Fruit fly (Drosophila melanogaster) whole organism, embryonic: ENCODE results near the gene Plzf.
A peak's percentile ranks its signal among the peaks of the same experiment; 100 is the strongest.

Experiments used
- ATbp ChIP-seq: fragments of 200-800 bp; sonication (Bioruptor generic); optimal IDR thresholded peaks from 2 replicates; lab custom pipeline; 2017; ENCODE audit warnings: missing biosample characterization, mild to moderate bottlenecking, missing genetic modification characterization, missing genetic modification reagents
- Abd-B ChIP-seq: fragments of 200-800 bp; sonication (Bioruptor generic); optimal IDR thresholded peaks from 2 replicates; lab custom pipeline; 2018; ENCODE audit warnings: missing biosample characterization, mild to moderate bottlenecking, missing genetic modification characterization, moderate library complexity
- B-H2 ChIP-seq: fragments of 200-800 bp; sonication (Bioruptor generic); optimal IDR thresholded peaks from 2 replicates; lab custom pipeline; 2018; ENCODE audit warnings: missing biosample characterization, mild to moderate bottlenecking, missing genetic modification characterization
- Blimp-1 ChIP-seq: fragments of 200-800 bp; sonication (Bioruptor generic); optimal IDR thresholded peaks from 3 replicates; lab custom pipeline; 2018; ENCODE audit warnings: missing biosample characterization, missing genetic modification characterization, mild to moderate bottlenecking, moderate library complexity, missing genetic modification reagents
- CG10543 ChIP-seq: fragments of 200-800 bp; sonication (Bioruptor generic); optimal IDR thresholded peaks from 3 replicates; lab custom pipeline; 2017; ENCODE audit warnings: missing biosample characterization, mild to moderate bottlenecking, missing genetic modification characterization, moderate library complexity
- CG12299 ChIP-seq: fragments of 200-800 bp; sonication (Bioruptor generic); optimal IDR thresholded peaks from 2 replicates; lab custom pipeline; 2018; ENCODE audit warnings: missing biosample characterization, mild to moderate bottlenecking, missing genetic modification characterization
- CG13894 ChIP-seq: fragments of 200-800 bp; sonication (Bioruptor generic); optimal IDR thresholded peaks from 3 replicates; lab custom pipeline; 2018; ENCODE audit warnings: missing biosample characterization, mild to moderate bottlenecking, missing genetic modification characterization, moderate library complexity
- CG15269 ChIP-seq: fragments of 200-800 bp; sonication (Bioruptor generic); optimal IDR thresholded peaks from 2 replicates; lab custom pipeline; 2018; ENCODE audit warnings: missing biosample characterization, mild to moderate bottlenecking, missing genetic modification characterization, moderate library complexity
- CG15601 ChIP-seq: fragments of 200-800 bp; sonication (Bioruptor generic); optimal IDR thresholded peaks from 3 replicates; lab custom pipeline; 2019; ENCODE audit warnings: missing biosample characterization, mild to moderate bottlenecking, missing genetic modification characterization, moderate library complexity
- CG1832 ChIP-seq: fragments of 200-800 bp; sonication (Bioruptor generic); optimal IDR thresholded peaks from 2 replicates; lab custom pipeline; 2017; ENCODE audit warnings: missing biosample characterization, mild to moderate bottlenecking, missing genetic modification characterization, inconsistent platforms
- CG18599 ChIP-seq: fragments of 200-800 bp; sonication (Bioruptor generic); optimal IDR thresholded peaks from 3 replicates; lab custom pipeline; 2017; ENCODE audit warnings: missing biosample characterization, missing genetic modification characterization, mild to moderate bottlenecking, moderate library complexity, missing genetic modification reagents
- CG31365 ChIP-seq: fragments of 200-800 bp; sonication (Bioruptor generic); optimal IDR thresholded peaks from 2 replicates; lab custom pipeline; 2018; ENCODE audit warnings: missing biosample characterization, mild to moderate bottlenecking, missing genetic modification characterization
- CG7987 ChIP-seq: fragments of 200-800 bp; sonication (Bioruptor generic); optimal IDR thresholded peaks from 2 replicates; lab custom pipeline; 2018; ENCODE audit warnings: missing biosample characterization, mild to moderate bottlenecking, missing genetic modification characterization, moderate library complexity
- CG8290 ChIP-seq, 3 experiments: fragments of 200-800 bp; sonication (Bioruptor generic); optimal IDR thresholded peaks; 2 replicates each; lab custom pipeline; 2016 to 2019; ENCODE audit warnings: missing biosample characterization in 3 of 3, missing genetic modification characterization in 3 of 3, mild to moderate bottlenecking in 2 of 3, moderate library complexity in 1 of 3
- CG8359 ChIP-seq: fragments of 200-800 bp; sonication (Bioruptor generic); optimal IDR thresholded peaks from 2 replicates; lab custom pipeline; 2017; ENCODE audit warnings: missing biosample characterization, mild to moderate bottlenecking, missing genetic modification characterization, borderline replicate concordance
- CrebB ChIP-seq: fragments of 200-800 bp; sonication (Bioruptor generic); optimal IDR thresholded peaks from 3 replicates; lab custom pipeline; 2018; ENCODE audit warnings: missing biosample characterization, mild to moderate bottlenecking, missing genetic modification characterization
- Deaf1 ChIP-seq: fragments of 200-800 bp; optimal IDR thresholded peaks from 3 replicates; lab custom pipeline; 2019; ENCODE audit warnings: missing biosample characterization, mild to moderate bottlenecking, missing genetic modification characterization, moderate library complexity
- Doc3 ChIP-seq: fragments of 200-800 bp; sonication (Bioruptor generic); IDR thresholded peaks from 3 replicates; pipeline ENCODE4 v1.3.6; 2022; ENCODE audit warnings: missing biosample characterization, missing genetic modification characterization; ENCODE audit not compliant: partially characterized antibody
- Dp ChIP-seq: fragments of 200-800 bp; sonication (Bioruptor generic); optimal IDR thresholded peaks from 2 replicates; lab custom pipeline; 2018; ENCODE audit warnings: missing biosample characterization, mild to moderate bottlenecking, missing genetic modification characterization, moderate library complexity
- H2.0 ChIP-seq: fragments of 200-800 bp; sonication (Bioruptor generic); IDR thresholded peaks from 2 replicates; pipeline ENCODE4 v1.3.6; 2022; ENCODE audit warnings: missing biosample characterization, missing genetic modification characterization
- HLHmδ ChIP-seq: fragments of 200-800 bp; sonication (Bioruptor generic); optimal IDR thresholded peaks from 2 replicates; lab custom pipeline; 2018; ENCODE audit warnings: missing biosample characterization, mild to moderate bottlenecking, missing genetic modification characterization, moderate library complexity
- HmgZ ChIP-seq: fragments of 200-800 bp; sonication (Bioruptor generic); optimal IDR thresholded peaks from 2 replicates; lab custom pipeline; 2018; ENCODE audit warnings: missing biosample characterization, mild to moderate bottlenecking, missing genetic modification characterization
- Hr39 ChIP-seq: fragments of >200 bp; optimal IDR thresholded peaks from 2 replicates; lab custom pipeline; 2017
- Med ChIP-seq: fragments of 200-800 bp; sonication (Bioruptor generic); peaks from one replicate; lab custom pipeline; 2016; ENCODE audit warnings: missing biosample characterization, missing genetic modification characterization, mild to moderate bottlenecking, inconsistent platforms, moderate library complexity
- Meics ChIP-seq: fragments of 200-800 bp; sonication (Bioruptor generic); optimal IDR thresholded peaks from 2 replicates; lab custom pipeline; 2017; ENCODE audit warnings: missing biosample characterization, mild to moderate bottlenecking, missing genetic modification characterization
- Nf-YB ChIP-seq: fragments of 200-800 bp; sonication (Bioruptor generic); optimal IDR thresholded peaks from 3 replicates; lab custom pipeline; 2019; ENCODE audit warnings: missing biosample characterization, mild to moderate bottlenecking, missing genetic modification characterization, moderate library complexity
- NfI ChIP-seq: fragments of 200-800 bp; sonication (Bioruptor generic); optimal IDR thresholded peaks from 3 replicates; lab custom pipeline; 2018; ENCODE audit warnings: missing biosample characterization, mild to moderate bottlenecking, missing genetic modification characterization, moderate library complexity
- Stat92E ChIP-seq, 3 experiments: fragments of >200 bp in 2 of 3; fragments of 200-800 bp in 1 of 3; sonication (Bioruptor generic) in 1 of 3; optimal IDR thresholded peaks; 2 replicates each; lab custom pipeline; 2017 to 2019; ENCODE audit warnings: missing biosample characterization in 3 of 3, missing genetic modification characterization in 3 of 3, mild to moderate bottlenecking in 1 of 3, moderate library complexity in 1 of 3
- Vsx1 ChIP-seq: fragments of 200-800 bp; sonication (Bioruptor generic); optimal IDR thresholded peaks from 2 replicates; lab custom pipeline; 2017; ENCODE audit warnings: missing biosample characterization, mild to moderate bottlenecking, missing genetic modification characterization, missing genetic modification reagents
- abd-A ChIP-seq: fragments of 200-800 bp; sonication (Bioruptor generic); optimal IDR thresholded peaks from 3 replicates; lab custom pipeline; 2019; ENCODE audit warnings: missing biosample characterization, mild to moderate bottlenecking, missing genetic modification characterization, moderate library complexity
- bab2 ChIP-seq: fragments of 200-800 bp; sonication (Bioruptor generic); optimal IDR thresholded peaks from 2 replicates; lab custom pipeline; 2016; ENCODE audit warnings: missing biosample characterization, missing genetic modification characterization
- cwo ChIP-seq: fragments of 200-800 bp; sonication (Bioruptor generic); optimal IDR thresholded peaks from 3 replicates; lab custom pipeline; 2017; ENCODE audit warnings: missing biosample characterization, missing genetic modification characterization, mild to moderate bottlenecking, moderate library complexity, missing genetic modification reagents
- dimm ChIP-seq: fragments of 200-800 bp; sonication (Bioruptor generic); IDR thresholded peaks from 2 replicates; pipeline ENCODE4 v1.3.6; 2022; ENCODE audit warnings: missing biosample characterization, missing genetic modification characterization
- her ChIP-seq: fragments of 200-800 bp; sonication (Bioruptor generic); optimal IDR thresholded peaks from 2 replicates; lab custom pipeline; 2016; ENCODE audit warnings: missing biosample characterization, missing genetic modification characterization
- kni ChIP-seq: fragments of 200-800 bp; sonication (Bioruptor generic); optimal IDR thresholded peaks from 3 replicates; lab custom pipeline; 2017; ENCODE audit warnings: mild to moderate bottlenecking, missing biosample characterization, missing genetic modification reagents, missing genetic modification characterization
- lab ChIP-seq: fragments of 200-800 bp; sonication (Bioruptor generic); optimal IDR thresholded peaks from 3 replicates; lab custom pipeline; 2017; ENCODE audit warnings: missing biosample characterization, missing genetic modification characterization, mild to moderate bottlenecking, moderate library complexity, missing genetic modification reagents
- org-1 ChIP-seq: fragments of 200-800 bp; sonication (Bioruptor generic); optimal IDR thresholded peaks from 2 replicates; lab custom pipeline; 2017; ENCODE audit warnings: missing biosample characterization, missing genetic modification characterization
- pb ChIP-seq: fragments of 200-800 bp; sonication (Bioruptor generic); optimal IDR thresholded peaks from 3 replicates; lab custom pipeline; 2016; ENCODE audit warnings: missing biosample characterization, missing genetic modification characterization
- pnt ChIP-seq: fragments of 200-800 bp; sonication (Bioruptor generic); optimal IDR thresholded peaks from 3 replicates; lab custom pipeline; 2016; ENCODE audit warnings: missing biosample characterization, missing genetic modification characterization
- pros ChIP-seq: fragments of 200-800 bp; sonication (Bioruptor generic); optimal IDR thresholded peaks from 3 replicates; lab custom pipeline; 2019; ENCODE audit warnings: missing biosample characterization, mild to moderate bottlenecking, missing genetic modification characterization, moderate library complexity
- row ChIP-seq: fragments of 200-800 bp; sonication (Bioruptor generic); IDR thresholded peaks from 3 replicates; pipeline ENCODE4 v1.3.6; 2022; ENCODE audit warnings: missing biosample characterization, missing genetic modification characterization
- sug ChIP-seq: fragments of 200-800 bp; optimal IDR thresholded peaks from 2 replicates; lab custom pipeline; 2019; ENCODE audit warnings: missing biosample characterization, mild to moderate bottlenecking, missing genetic modification characterization, moderate library complexity
- unc-4 ChIP-seq: fragments of 200-800 bp; sonication (Bioruptor generic); IDR thresholded peaks from 2 replicates; pipeline ENCODE4 v1.3.6; 2022; ENCODE audit warnings: missing biosample characterization, missing genetic modification characterization; ENCODE audit not compliant: partially characterized antibody
- unpg ChIP-seq: fragments of 200-800 bp; sonication (Bioruptor generic); optimal IDR thresholded peaks from 3 replicates; lab custom pipeline; 2018; ENCODE audit warnings: missing biosample characterization, mild to moderate bottlenecking, missing genetic modification characterization, moderate library complexity

Gene Plzf

DNA sequence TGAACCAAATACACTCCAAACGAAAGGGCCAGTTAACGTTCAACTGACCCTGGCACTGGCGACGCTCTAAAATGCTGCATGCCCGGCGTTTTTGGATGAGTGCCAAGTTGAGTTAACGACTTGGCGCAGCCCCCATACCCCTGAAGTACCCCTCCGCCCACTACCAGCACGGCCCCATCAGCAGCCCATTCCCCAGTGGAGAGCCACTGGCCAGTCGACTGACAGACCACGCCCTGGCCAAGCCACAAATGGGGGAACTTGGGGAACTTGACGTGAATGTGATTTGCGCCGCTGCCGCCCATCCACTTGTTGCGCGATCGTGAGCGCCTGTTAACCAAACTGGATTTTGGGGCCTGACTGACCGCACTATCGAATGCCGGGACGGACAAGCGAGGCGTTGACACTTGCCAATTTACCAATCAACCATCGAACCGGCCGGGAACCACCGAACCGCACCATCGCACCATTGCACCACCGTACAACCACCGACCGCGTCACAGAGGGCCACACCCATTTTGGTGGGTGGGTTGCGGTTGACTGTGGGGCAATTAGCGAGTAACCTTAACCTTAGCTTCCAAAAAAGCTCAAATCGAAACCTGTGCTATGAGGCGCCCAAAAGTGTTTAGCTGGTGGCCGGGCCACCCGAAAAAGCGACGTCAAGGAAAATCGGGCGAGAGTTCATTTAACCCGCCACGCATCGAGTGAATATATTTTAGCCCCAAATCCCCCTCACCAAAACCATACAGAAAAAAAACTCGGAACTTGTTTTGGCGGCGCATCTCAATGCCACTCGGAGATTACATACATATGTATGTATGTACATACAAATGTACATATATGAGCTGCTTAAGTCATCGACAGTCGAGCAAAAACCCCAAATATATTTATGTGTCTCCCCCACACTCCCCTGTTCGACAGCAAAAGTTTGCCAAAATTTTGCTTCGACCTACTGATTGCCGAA is 43.0 kb downstream of the Plzf start (continued):
- TF ChIP-seq Abd-B (peak; percentile 81), Stat92E (GFP tag; optimal IDR thresholded peaks at IDR 0.05; lab: Kevin White, UChicago) (peak in 1 of 3 experiments; percentile 40), Nf-YB (GFP tag; lab: Kevin White, UChicago) (peak; percentile 95), NfI (peak; percentile 87), kni (peak; percentile 95), HmgZ (tag; lab: Kevin White, UChicago) (peak; percentile 51), pnt (GFP tag; lab: Kevin White, UChicago) (no peak), CG12299 (tag; lab: Kevin White, UChicago) (peak; percentile 13), Vsx1 (GFP tag; lab: Kevin White, UChicago) (peak; percentile 86), her (GFP tag; lab: Kevin White, UChicago) (no peak), pros (peak; percentile 50), Med (peak; percentile 84), Dp (GFP tag; lab: Kevin White, UChicago) (peak; percentile 13), CG7987 (GFP tag; lab: Kevin White, UChicago) (peak; percentile 71), sug (peak; percentile 90), unc-4 (no peak), unpg (GFP tag; lab: Kevin White, UChicago) (no peak), CG31365 (no peak), CG8359 (GFP tag; lab: Kevin White, UChicago) (peak; percentile 30), HLHmδ (GFP tag; lab: Kevin White, UChicago) (peak; percentile 42), Hr39 (lab: Kevin White, UChicago) (no peak), H2.0 (GFP tag; lab: Robert Waterston, UW) (no peak), Meics (GFP tag; lab: Kevin White, UChicago) (no peak), CrebB (tag; lab: Kevin White, UChicago) (peak; percentile 3), CG15601 (peak; percentile 21), Doc3 (GFP tag; lab: Robert Waterston, UW) (no peak), row (GFP tag; lab: Robert Waterston, UW) (no peak), pb (GFP tag; lab: Kevin White, UChicago) (no peak), ATbp (GFP tag; lab: Kevin White, UChicago) (no peak), cwo (GFP tag; lab: Kevin White, UChicago) (peak; percentile 84), org-1 (peak; percentile 28), Deaf1 (peak; percentile 10), bab2 (GFP tag; lab: Kevin White, UChicago) (no peak), abd-A (peak; percentile 99), Blimp-1 (peak; percentile 73), CG18599 (GFP tag; lab: Kevin White, UChicago) (peak; percentile 40), CG13894 (tag; lab: Kevin White, UChicago) (peak; percentile 86), dimm (GFP tag; lab: Robert Waterston, UW) (no peak), B-H2 (GFP tag; lab: Kevin White, UChicago) (peak; percentile 17), CG1832 (GFP tag; lab: Kevin White, UChicago) (peak; percentile 15), CG8290 (GFP tag; optimal IDR thresholded peaks at IDR 0.05; lab: Kevin White, UChicago) (no peak), CG8290 (tag; optimal IDR thresholded peaks at IDR 0.05; lab: Kevin White, UChicago) (peak in 1 of 2 experiments; percentile 55), lab (peak; percentile 14), CG10543 (GFP tag; lab: Kevin White, UChicago) (peak; percentile 98), CG15269 (tag; lab: Kevin White, UChicago) (peak; percentile 41)
